Worm (Caenorhabditis elegans) whole organism, L4 larva: ENCODE measurements around the gene T16D1.1.

ENCODE experiments used
- F10B5.3 ChIP-seq: sonication (generic microtip); optimal IDR thresholded peaks from 2 replicates; lab custom pipeline; 2016; ENCODE audit warnings: mild to moderate bottlenecking, missing genetic modification characterization, missing compliant biosample characterization
- Y5F2A.4 ChIP-seq: fragments of 200-800 bp; sonication (Bioruptor generic); optimal IDR thresholded peaks from 2 replicates; lab custom pipeline; 2018; ENCODE audit warnings: mild to moderate bottlenecking, missing genetic modification characterization, missing compliant biosample characterization
- Y75B8A.6 ChIP-seq: fragments of 200-800 bp; sonication (Bioruptor generic); IDR thresholded peaks from 2 replicates; pipeline ENCODE4 v1.3.6; 2022; ENCODE audit warnings: missing genetic modification reagents, missing genetic modification characterization, missing compliant biosample characterization
- aha-1 ChIP-seq: fragments of 150-350 bp; peaks from one replicate; lab custom pipeline; 2014; ENCODE audit warnings: missing biosample characterization, missing genetic modification characterization
- aly-2 ChIP-seq: sonication (generic microtip); optimal IDR thresholded peaks from 2 replicates; lab custom pipeline; 2018; ENCODE audit warnings: missing biosample characterization, missing genetic modification characterization
- arid-1 ChIP-seq: fragments of 200-800 bp; sonication (Bioruptor generic); conservative IDR thresholded peaks from 2 replicates; pipeline ENCODE4 v1.3.6; 2022; ENCODE audit warnings: missing genetic modification reagents, missing genetic modification characterization, missing compliant biosample characterization
- ceh-20 ChIP-seq: fragments of 200-800 bp; sonication (Bioruptor generic); IDR thresholded peaks from 2 replicates; pipeline ENCODE4 v1.3.6; 2022; ENCODE audit warnings: missing genetic modification reagents, missing genetic modification characterization, missing compliant biosample characterization
- ceh-28 ChIP-seq: fragments of 150-350 bp; optimal IDR thresholded peaks from 2 replicates; lab custom pipeline; 2014; ENCODE audit warnings: missing biosample characterization, missing genetic modification reagents, missing genetic modification characterization
- ceh-62 ChIP-seq: sonication (generic microtip); optimal IDR thresholded peaks from 2 replicates; lab custom pipeline; 2017; ENCODE audit warnings: missing biosample characterization, missing genetic modification characterization
- ceh-82 ChIP-seq: sonication (generic microtip); optimal IDR thresholded peaks from 2 replicates; lab custom pipeline; 2017; ENCODE audit warnings: missing biosample characterization, missing genetic modification characterization
- daf-16 ChIP-seq, 3 experiments: sonication (generic microtip); optimal IDR thresholded peaks; 2 replicates each; lab custom pipeline; 2016 to 2017; ENCODE audit warnings: missing genetic modification characterization in 3 of 3, missing genetic modification reagents in 3 of 3, mild to moderate bottlenecking in 2 of 3, missing compliant biosample characterization in 2 of 3, missing biosample characterization in 1 of 3, moderate library complexity in 1 of 3
- daf-19 ChIP-seq: fragments of 200-800 bp; sonication (Bioruptor generic); conservative IDR thresholded peaks from 2 replicates; pipeline ENCODE4 v1.3.6; 2022; ENCODE audit warnings: missing genetic modification characterization, missing compliant biosample characterization
- daf-8 ChIP-seq: fragments of 200-800 bp; sonication (Bioruptor generic); IDR thresholded peaks from 2 replicates; pipeline ENCODE4 v1.3.6; 2022; ENCODE audit warnings: missing genetic modification characterization, missing compliant biosample characterization
- dmd-6 ChIP-seq: fragments of 200-800 bp; sonication (Bioruptor generic); IDR thresholded peaks from 2 replicates; pipeline ENCODE4 v1.3.6; 2022; ENCODE audit warnings: missing genetic modification reagents, missing genetic modification characterization, missing compliant biosample characterization
- dmd-8 ChIP-seq: fragments of 200-800 bp; sonication (Bioruptor generic); IDR thresholded peaks from 2 replicates; pipeline ENCODE4 v1.3.6; 2022; ENCODE audit warnings: missing genetic modification characterization, missing compliant biosample characterization
- dmd-9 ChIP-seq: fragments of 200-800 bp; sonication (Bioruptor generic); IDR thresholded peaks from 2 replicates; pipeline ENCODE4 v1.3.6; 2022; ENCODE audit warnings: missing genetic modification reagents, missing genetic modification characterization, missing compliant biosample characterization
- egl-27 ChIP-seq: sonication (generic microtip); optimal IDR thresholded peaks from 3 replicates; lab custom pipeline; 2017; ENCODE audit warnings: missing biosample characterization, missing genetic modification reagents, missing genetic modification characterization
- hlh-11 ChIP-seq: fragments of 200-800 bp; sonication (Bioruptor generic); optimal IDR thresholded peaks from 2 replicates; lab custom pipeline; 2018; ENCODE audit warnings: mild to moderate bottlenecking, missing genetic modification characterization, missing compliant biosample characterization
- hlh-30 ChIP-seq: sonication (generic microtip); optimal IDR thresholded peaks from 2 replicates; lab custom pipeline; 2017; ENCODE audit warnings: antibody characterized with exemption, mild to moderate bottlenecking, missing genetic modification characterization, missing compliant biosample characterization; ENCODE audit not compliant: insufficient read depth
- hmg-1.1 ChIP-seq: fragments of 200-800 bp; sonication (Bioruptor generic); IDR thresholded peaks from 2 replicates; pipeline ENCODE4 v1.3.6; 2022; ENCODE audit warnings: missing genetic modification reagents, missing genetic modification characterization, missing compliant biosample characterization
- lin-1 ChIP-seq: fragments of 200-800 bp; sonication (Bioruptor generic); IDR thresholded peaks from 2 replicates; pipeline ENCODE4 v1.3.6; 2022; ENCODE audit warnings: missing genetic modification reagents, missing genetic modification characterization, missing compliant biosample characterization
- lin-29 ChIP-seq: fragments of 200-800 bp; sonication (Bioruptor generic); IDR thresholded peaks from 2 replicates; pipeline ENCODE4 v1.3.6; 2022; ENCODE audit warnings: missing genetic modification reagents, missing genetic modification characterization, missing compliant biosample characterization
- lir-3 ChIP-seq: sonication (generic microtip); optimal IDR thresholded peaks from 2 replicates; lab custom pipeline; 2016; ENCODE audit warnings: mild to moderate bottlenecking, missing genetic modification characterization, missing compliant biosample characterization
- madf-5 ChIP-seq, 2 experiments: fragments of 200-800 bp; sonication (Bioruptor generic); IDR thresholded peaks; 2 replicates each; pipeline ENCODE4 v1.3.6; 2022; ENCODE audit warnings: missing compliant biosample characterization in 2 of 2, missing genetic modification characterization in 2 of 2
- madf-9 ChIP-seq: fragments of 200-800 bp; sonication (Bioruptor generic); conservative IDR thresholded peaks from 2 replicates; pipeline ENCODE4 v1.3.6; 2022; ENCODE audit warnings: missing genetic modification reagents, missing genetic modification characterization, missing compliant biosample characterization
- mdl-1 ChIP-seq, 2 experiments: fragments of 150-350 bp in 1 of 2; sonication (generic microtip) in 1 of 2; optimal IDR thresholded peaks; 2 replicates each; lab custom pipeline; 2014 to 2017; ENCODE audit warnings: missing biosample characterization in 2 of 2, missing genetic modification characterization in 2 of 2
- mep-1 ChIP-seq: fragments of 150-350 bp; sonication (generic microtip); optimal IDR thresholded peaks from 3 replicates; lab custom pipeline; 2014; ENCODE audit warnings: missing biosample characterization, missing genetic modification characterization
- mes-2 ChIP-seq: sonication (generic microtip); optimal IDR thresholded peaks from 2 replicates; lab custom pipeline; 2016; ENCODE audit warnings: missing genotype, mild to moderate bottlenecking, missing genetic modification characterization, missing compliant biosample characterization; ENCODE audit not compliant: poor library complexity, severe bottlenecking
- nhr-10 ChIP-seq: fragments of 150-350 bp; optimal IDR thresholded peaks from 2 replicates; lab custom pipeline; 2014; ENCODE audit warnings: missing biosample characterization, missing genetic modification characterization
- nhr-102 ChIP-seq: sonication (generic microtip); optimal IDR thresholded peaks from 2 replicates; lab custom pipeline; 2016; ENCODE audit warnings: mild to moderate bottlenecking, missing genetic modification characterization, moderate library complexity, missing compliant biosample characterization
- nhr-28 ChIP-seq: fragments of 150-350 bp; optimal IDR thresholded peaks from 2 replicates; lab custom pipeline; 2014; ENCODE audit warnings: missing biosample characterization, missing genetic modification characterization
- nhr-41 ChIP-seq: fragments of 200-800 bp; sonication (Bioruptor generic); IDR thresholded peaks from 2 replicates; pipeline ENCODE4 v1.3.6; 2022; ENCODE audit warnings: missing genetic modification reagents, missing genetic modification characterization, missing compliant biosample characterization
- nhr-48 ChIP-seq: sonication (generic microtip); optimal IDR thresholded peaks from 2 replicates; lab custom pipeline; 2016; ENCODE audit warnings: mild to moderate bottlenecking, missing genetic modification characterization, missing compliant biosample characterization
- nhr-6 ChIP-seq: fragments of 150-350 bp; optimal IDR thresholded peaks from 2 replicates; lab custom pipeline; 2014; ENCODE audit warnings: missing biosample characterization, missing genetic modification characterization
- nhr-77 ChIP-seq: fragments of 150-350 bp; optimal IDR thresholded peaks from 2 replicates; lab custom pipeline; 2014; ENCODE audit warnings: missing biosample characterization, missing genetic modification characterization
- pqm-1 ChIP-seq: sonication (generic microtip); optimal IDR thresholded peaks from 2 replicates; lab custom pipeline; 2017; ENCODE audit warnings: missing biosample characterization, missing genetic modification characterization
- rbr-2 ChIP-seq: sonication (generic microtip); optimal IDR thresholded peaks from 2 replicates; lab custom pipeline; 2016; ENCODE audit warnings: missing genotype, missing genetic modification characterization, missing compliant biosample characterization
- set-16 ChIP-seq: fragments of 200-800 bp; sonication (Bioruptor generic); IDR thresholded peaks from 2 replicates; pipeline ENCODE4 v1.3.6; 2022; ENCODE audit warnings: missing genetic modification reagents, missing genetic modification characterization, missing compliant biosample characterization
- snpc-1.2 ChIP-seq: fragments of 200-800 bp; sonication (Bioruptor generic); IDR thresholded peaks from 2 replicates; pipeline ENCODE4 v1.3.6; 2022; ENCODE audit warnings: missing genetic modification reagents, missing genetic modification characterization, missing compliant biosample characterization
- snpc-4 ChIP-seq: fragments of 150-350 bp; optimal IDR thresholded peaks from 2 replicates; lab custom pipeline; 2014; ENCODE audit warnings: missing biosample characterization, missing genetic modification characterization
- spr-1 ChIP-seq: sonication (generic microtip); optimal IDR thresholded peaks from 2 replicates; lab custom pipeline; 2016; ENCODE audit warnings: mild to moderate bottlenecking, missing genetic modification characterization, missing compliant biosample characterization
- spr-3 ChIP-seq: fragments of 200-800 bp; sonication (Bioruptor generic); optimal IDR thresholded peaks from 2 replicates; lab custom pipeline; 2018; ENCODE audit warnings: mild to moderate bottlenecking, missing genetic modification characterization, missing compliant biosample characterization
- unc-130 ChIP-seq: sonication (generic microtip); optimal IDR thresholded peaks from 2 replicates; lab custom pipeline; 2016; ENCODE audit warnings: missing genetic modification reagents, missing genetic modification characterization, missing compliant biosample characterization
- unc-39 ChIP-seq: sonication (generic microtip); optimal IDR thresholded peaks from 2 replicates; lab custom pipeline; 2017; ENCODE audit warnings: missing biosample characterization, missing genetic modification characterization
- unc-62 ChIP-seq, 3 experiments: fragments of 150-350 bp in 1 of 3; sonication (generic microtip); optimal IDR thresholded peaks in 2 of 3; peaks in 1 of 3; 1 replicate in 1 of 3; 2 replicates in 2 of 3; lab custom pipeline; 2014 to 2017; ENCODE audit warnings: missing biosample characterization in 3 of 3, missing genetic modification characterization in 3 of 3, missing genetic modification reagents in 3 of 3, missing genotype in 1 of 3
- zfp-3 ChIP-seq: fragments of 200-800 bp; sonication (Bioruptor generic); conservative IDR thresholded peaks from 2 replicates; pipeline ENCODE4 v1.3.6; 2022; ENCODE audit warnings: missing genetic modification reagents, missing genetic modification characterization, missing compliant biosample characterization
- ztf-11 ChIP-seq: fragments of 150-350 bp; optimal IDR thresholded peaks from 2 replicates; lab custom pipeline; 2014; ENCODE audit warnings: missing biosample characterization, missing genetic modification characterization

T16D1.1 gene

DNA sequence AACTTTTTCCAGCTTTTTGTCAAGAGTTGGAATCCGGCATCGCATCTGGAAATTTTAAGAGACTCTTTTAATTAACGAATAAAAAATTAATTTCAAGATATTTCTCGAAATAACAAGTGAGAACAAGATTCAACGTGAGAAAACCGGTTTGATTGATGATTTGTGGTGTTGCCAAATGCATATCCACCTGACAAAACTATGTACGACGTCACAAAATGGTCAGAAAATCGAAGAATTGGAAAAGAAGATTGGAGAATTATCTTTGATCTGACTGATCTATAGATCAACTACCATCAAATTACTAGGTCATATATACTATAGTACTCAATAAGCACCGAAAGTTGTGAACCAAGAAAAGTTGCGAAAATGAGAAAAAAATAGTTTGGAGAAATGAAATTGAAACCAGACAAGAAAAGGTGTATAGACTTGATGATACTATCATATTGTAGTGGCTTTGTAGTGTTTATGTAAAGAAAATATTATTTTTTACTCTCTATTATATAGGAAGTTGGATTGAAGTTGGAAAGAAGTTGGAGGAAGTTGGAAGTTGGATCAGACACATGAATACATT is 5.4 kb upstream of the T16D1.1 start, which contains the start of gene ptr-6:
ptr-6 (minus strand) TSS at position 47 of the 571 bp plus-strand sequence.
- TF ChIP-seq pqm-1 (tag; lab: Kevin White, UChicago) (no peak), dmd-6 (GFP tag; lab: Robert Waterston, UW) (peak; percentile 33; the same call in 1 of the 2 replicates), arid-1 (GFP tag; lab: Robert Waterston, UW) (no peak), dmd-8 (GFP tag; lab: Robert Waterston, UW) (no peak), nhr-48 (tag; lab: Kevin White, UChicago) (peak; percentile 29), mep-1 (tag; lab: Kevin White, UChicago) (no peak), nhr-28 (tag; lab: Kevin White, UChicago) (peak; percentile 3), nhr-102 (tag; lab: Kevin White, UChicago) (peak; percentile 16), spr-1 (tag; lab: Kevin White, UChicago) (no peak), hlh-11 (tag; lab: Kevin White, UChicago) (peak; percentile 16), lin-29 (GFP tag; lab: Robert Waterston, UW) (no peak), nhr-77 (tag; lab: Kevin White, UChicago) (no peak), nhr-10 (no peak), daf-19 (GFP tag; lab: Robert Waterston, UW) (no peak), aha-1 (tag; lab: Kevin White, UChicago) (peak; percentile 50), mdl-1 (tag; optimal IDR thresholded peaks at IDR 0.05; lab: Kevin White, UChicago) (peak in 1 of 2 experiments; percentile 32), hlh-30 (tag; lab: Kevin White, UChicago) (peak; percentile 23), unc-62 (GFP tag; optimal IDR thresholded peaks at IDR 0.05 in 1 of 2; lab: Kevin White, UChicago) (peak in 1 of 2 experiments; percentile 65), unc-62 (tag; optimal IDR thresholded peaks at IDR 0.05; lab: Kevin White, UChicago) (no peak), set-16 (GFP tag; lab: Robert Waterston, UW) (no peak)

DNA sequence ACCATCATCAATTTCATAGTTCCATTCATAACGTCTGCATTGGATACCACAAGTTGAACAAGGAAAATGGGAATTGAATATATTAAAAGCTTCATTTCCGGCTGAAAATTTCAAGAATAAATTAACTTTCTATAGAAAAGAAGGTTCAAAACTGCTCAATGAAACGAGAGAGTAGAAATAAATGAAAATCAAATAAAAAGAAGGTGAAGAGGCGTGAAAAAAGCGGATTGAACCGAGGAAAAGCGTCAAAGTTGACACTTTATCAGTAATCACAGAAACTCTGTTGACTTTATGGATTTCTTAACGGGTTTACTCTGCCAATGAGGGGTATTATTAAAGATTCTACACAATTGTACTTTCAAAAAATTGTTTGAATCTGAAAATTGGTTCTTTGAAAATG is 3.1 kb downstream of the T16D1.1 start, which contains the start of gene pho-4:
pho-4 (minus strand) TSS at position 101 of the 400 bp plus-strand sequence.
- no peak for TF ChIP-seq nhr-77 (tag; lab: Kevin White, UChicago)
- no peak for TF ChIP-seq ztf-11 (tag; lab: Kevin White, UChicago)
- no peak for TF ChIP-seq Y75B8A.6 (GFP tag; lab: Robert Waterston, UW)
- TF ChIP-seq daf-19 (GFP tag; lab: Robert Waterston, UW) = no peak
- no peak for TF ChIP-seq unc-130 (GFP tag; lab: Kevin White, UChicago)
- no peak for TF ChIP-seq lin-1 (GFP tag; lab: Robert Waterston, UW)
- TF ChIP-seq ceh-82 = no peak
- TF ChIP-seq ceh-28 (tag; lab: Kevin White, UChicago) = no peak
- no peak for TF ChIP-seq hlh-30 (tag; lab: Kevin White, UChicago)
- no peak for TF ChIP-seq nhr-6
- TF ChIP-seq nhr-41 (GFP tag; lab: Robert Waterston, UW) = no peak
- TF ChIP-seq set-16 (GFP tag; lab: Robert Waterston, UW) = no peak
- TF ChIP-seq unc-39 (tag; lab: Kevin White, UChicago) = no peak
- TF ChIP-seq snpc-1.2 (GFP tag; lab: Robert Waterston, UW) = no peak
- no peak for TF ChIP-seq mes-2
- no peak for TF ChIP-seq ceh-62 (tag; lab: Kevin White, UChicago)
- TF ChIP-seq ceh-20 (GFP tag; lab: Robert Waterston, UW) = no peak
- no peak for TF ChIP-seq dmd-9 (GFP tag; lab: Robert Waterston, UW)
- no peak for TF ChIP-seq rbr-2 (tag; lab: Kevin White, UChicago)

DNA sequence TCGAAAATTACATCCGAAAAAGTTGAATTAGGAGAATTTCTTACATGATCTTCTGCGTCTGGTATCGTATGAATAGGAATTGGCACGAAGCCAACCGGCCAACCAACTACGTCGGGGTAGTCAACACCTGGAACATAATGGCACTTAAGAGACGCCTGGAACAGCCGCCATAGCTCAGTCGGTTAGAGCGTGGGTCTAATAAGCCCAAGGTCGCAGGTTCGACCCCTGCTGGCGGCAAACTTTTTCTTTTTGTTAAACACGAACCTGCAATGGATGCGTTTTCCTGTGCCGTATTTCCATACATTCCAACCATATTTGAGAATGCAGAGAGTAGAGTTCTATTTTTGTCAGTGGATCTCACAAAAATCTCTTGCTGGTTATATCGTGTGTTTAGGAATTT is 3.8 kb downstream of the T16D1.1 start:
- TF ChIP-seq hmg-1.1 (GFP tag; lab: Robert Waterston, UW) (no peak), spr-3 (no peak), madf-9 (GFP tag; lab: Robert Waterston, UW) (no peak), F10B5.3 (tag; lab: Kevin White, UChicago) (no peak), daf-8 (GFP tag; lab: Robert Waterston, UW) (no peak), egl-27 (tag; lab: Kevin White, UChicago) (no peak), unc-130 (GFP tag; lab: Kevin White, UChicago) (peak; percentile 11), Y5F2A.4 (GFP tag; lab: Kevin White, UChicago) (no peak), snpc-4 (no peak), daf-16 (GFP tag; optimal IDR thresholded peaks at IDR 0.05; lab: Kevin White, UChicago) (no peak), daf-16 (tag; optimal IDR thresholded peaks at IDR 0.05; lab: Kevin White, UChicago) (no peak), madf-5 (GFP tag; IDR thresholded peaks at IDR 0.05; lab: Robert Waterston, UW) (no peak), aly-2 (tag; lab: Kevin White, UChicago) (no peak), zfp-3 (GFP tag; lab: Robert Waterston, UW) (0 out of 2 replicates have a peak, but pooled peaks have one; percentile 46), lir-3 (tag; lab: Kevin White, UChicago) (no peak)
